Worm (Caenorhabditis elegans) whole organism, young adult: ENCODE results near the gene T03E6.8.

Experiments
- B0035.1 ChIP-seq: sonication (generic microtip); optimal IDR thresholded peaks from 2 replicates; lab custom pipeline; 2016; ENCODE audit warnings: missing genetic modification characterization, mild to moderate bottlenecking, missing compliant biosample characterization, missing genotype, missing genetic modification reagents
- B0261.1 ChIP-seq: sonication (generic microtip); optimal IDR thresholded peaks from 2 replicates; lab custom pipeline; 2016; ENCODE audit warnings: mild to moderate bottlenecking, missing genetic modification characterization, moderate library complexity, missing compliant biosample characterization
- B0336.3 ChIP-seq: fragments of 200-800 bp; sonication (Bioruptor generic); IDR thresholded peaks from 2 replicates; pipeline ENCODE4 v1.3.6; 2022; ENCODE audit warnings: missing genetic modification characterization, missing compliant biosample characterization
- F23B12.7 ChIP-seq: sonication (generic microtip); optimal IDR thresholded peaks from 2 replicates; lab custom pipeline; 2017; ENCODE audit warnings: missing genetic modification characterization, mild to moderate bottlenecking, missing compliant biosample characterization, antibody characterized with exemption, moderate library complexity; ENCODE audit not compliant: insufficient read depth
- F33H1.4 ChIP-seq: fragments of 200-800 bp; sonication (Bioruptor generic); IDR thresholded peaks from 2 replicates; pipeline ENCODE4 v1.3.6; 2022; ENCODE audit warnings: missing genetic modification reagents, missing genetic modification characterization, missing compliant biosample characterization
- T26A5.8 ChIP-seq: sonication (generic microtip); optimal IDR thresholded peaks from 2 replicates; lab custom pipeline; 2016; ENCODE audit warnings: missing genetic modification characterization, missing compliant biosample characterization
- Y53F4B.3 ChIP-seq: fragments of 200-800 bp; sonication (Bioruptor generic); IDR thresholded peaks from 2 replicates; pipeline ENCODE4 v1.3.6; 2022; ENCODE audit warnings: missing genetic modification reagents, missing genetic modification characterization, missing compliant biosample characterization
- Y95B8A.8 ChIP-seq: fragments of 200-800 bp; sonication (Bioruptor generic); IDR thresholded peaks from 2 replicates; pipeline ENCODE4 v1.3.6; 2022; ENCODE audit warnings: missing genetic modification reagents, missing genetic modification characterization, missing compliant biosample characterization
- ZK185.1 ChIP-seq: sonication (generic microtip); optimal IDR thresholded peaks from 2 replicates; lab custom pipeline; 2016; ENCODE audit warnings: mild to moderate bottlenecking, missing genetic modification characterization, missing compliant biosample characterization; ENCODE audit not compliant: poor library complexity, severe bottlenecking
- akir-1 ChIP-seq: fragments of 200-800 bp; sonication (Bioruptor generic); optimal IDR thresholded peaks from 2 replicates; lab custom pipeline; 2018; ENCODE audit warnings: mild to moderate bottlenecking, missing genetic modification characterization, moderate library complexity, missing compliant biosample characterization
- ama-1 ChIP-seq, 3 experiments: fragments of 150-350 bp in 1 of 3; sonication (generic microtip) in 2 of 3; optimal IDR thresholded peaks; 2 replicates each; lab custom pipeline; 2014 to 2018; ENCODE audit warnings: missing biosample characterization in 2 of 3, missing genetic modification characterization in 2 of 3, missing genetic modification reagents in 2 of 3
- aptf-3 ChIP-seq: fragments of 200-800 bp; sonication (Bioruptor generic); IDR thresholded peaks from 2 replicates; pipeline ENCODE4 v1.3.6; 2022; ENCODE audit warnings: missing genetic modification characterization, missing compliant biosample characterization
- athp-1 ChIP-seq: sonication (generic microtip); optimal IDR thresholded peaks from 2 replicates; lab custom pipeline; 2017; ENCODE audit warnings: mild to moderate bottlenecking, missing genetic modification characterization, missing compliant biosample characterization
- attf-5 ChIP-seq: fragments of 200-800 bp; sonication (Bioruptor generic); optimal IDR thresholded peaks from 2 replicates; lab custom pipeline; 2018; ENCODE audit warnings: mild to moderate bottlenecking, missing genetic modification characterization, missing compliant biosample characterization
- bed-1 ChIP-seq: fragments of 200-800 bp; sonication (Bioruptor generic); IDR thresholded peaks from 2 replicates; pipeline ENCODE4 v1.3.6; 2022; ENCODE audit warnings: missing genetic modification reagents, missing genetic modification characterization, missing compliant biosample characterization
- bed-2 ChIP-seq: fragments of 200-800 bp; sonication (Bioruptor generic); IDR thresholded peaks from 2 replicates; pipeline ENCODE4 v1.3.6; 2022; ENCODE audit warnings: missing genetic modification reagents, missing genetic modification characterization, missing compliant biosample characterization
- egl-18 ChIP-seq: fragments of 200-800 bp; sonication (Bioruptor generic); IDR thresholded peaks from 2 replicates; pipeline ENCODE4 v1.3.6; 2022; ENCODE audit warnings: missing genetic modification reagents, missing genetic modification characterization, missing compliant biosample characterization
- egl-44 ChIP-seq: fragments of 200-800 bp; sonication (Bioruptor generic); IDR thresholded peaks from 2 replicates; pipeline ENCODE4 v1.3.6; 2022; ENCODE audit warnings: missing genetic modification reagents, missing genetic modification characterization, missing compliant biosample characterization
- ets-4 ChIP-seq: fragments of 200-800 bp; sonication (Bioruptor generic); optimal IDR thresholded peaks from 2 replicates; lab custom pipeline; 2018; ENCODE audit warnings: mild to moderate bottlenecking, missing genetic modification characterization, missing compliant biosample characterization
- gei-17 ChIP-seq: fragments of 200-800 bp; sonication (Bioruptor generic); optimal IDR thresholded peaks from 2 replicates; lab custom pipeline; 2018; ENCODE audit warnings: mild to moderate bottlenecking, missing genetic modification characterization, missing compliant biosample characterization
- hmg-1.2 ChIP-seq: fragments of 200-800 bp; sonication (Bioruptor generic); IDR thresholded peaks from 2 replicates; pipeline ENCODE4 v1.3.6; 2022; ENCODE audit warnings: missing genetic modification reagents, missing genetic modification characterization, missing compliant biosample characterization
- hsf-1 ChIP-seq: fragments of 200-800 bp; sonication (Bioruptor generic); IDR thresholded peaks from 2 replicates; pipeline ENCODE4 v1.3.6; 2022; ENCODE audit warnings: missing genetic modification reagents, missing genetic modification characterization, missing compliant biosample characterization
- madf-3 ChIP-seq: fragments of 200-800 bp; sonication (Bioruptor generic); IDR thresholded peaks from 2 replicates; pipeline ENCODE4 v1.3.6; 2022; ENCODE audit warnings: missing genetic modification reagents, missing genetic modification characterization, missing compliant biosample characterization
- mes-4 ChIP-seq: sonication (generic microtip); optimal IDR thresholded peaks from 2 replicates; lab custom pipeline; 2016; ENCODE audit warnings: missing genotype, missing genetic modification characterization, missing compliant biosample characterization
- nfyb-1 ChIP-seq: fragments of 200-800 bp; sonication (Bioruptor generic); IDR thresholded peaks from 2 replicates; pipeline ENCODE4 v1.3.6; 2022; ENCODE audit warnings: missing genetic modification reagents, missing genetic modification characterization, missing compliant biosample characterization
- nhr-179 ChIP-seq: sonication (generic microtip); optimal IDR thresholded peaks from 2 replicates; lab custom pipeline; 2016; ENCODE audit warnings: mild to moderate bottlenecking, missing genetic modification characterization, missing compliant biosample characterization
- pha-4 ChIP-seq: fragments of 150-350 bp; sonication (generic microtip); optimal IDR thresholded peaks from 2 replicates; lab custom pipeline; 2014; ENCODE audit warnings: missing biosample characterization, missing genetic modification reagents, missing genetic modification characterization
- rcor-1 ChIP-seq: fragments of 200-800 bp; sonication (Bioruptor generic); IDR thresholded peaks from 2 replicates; pipeline ENCODE4 v1.3.6; 2022; ENCODE audit warnings: missing genetic modification reagents, missing genetic modification characterization, missing compliant biosample characterization
- rpc-1 ChIP-seq, 2 experiments: fragments of 150-350 bp in 1 of 2; sonication (generic microtip) in 1 of 2; optimal IDR thresholded peaks; 2 replicates each; lab custom pipeline; 2014 to 2018; ENCODE audit warnings: missing biosample characterization in 1 of 2, missing genetic modification characterization in 1 of 2, missing genetic modification reagents in 1 of 2, missing genotype in 1 of 2
- sea-2 ChIP-seq: fragments of 200-800 bp; sonication (Bioruptor generic); IDR thresholded peaks from 2 replicates; pipeline ENCODE4 v1.3.6; 2022; ENCODE audit warnings: missing genetic modification characterization, missing compliant biosample characterization
- snpc-3.4 ChIP-seq: sonication (generic microtip); optimal IDR thresholded peaks from 2 replicates; lab custom pipeline; 2017; ENCODE audit warnings: missing genetic modification characterization, mild to moderate bottlenecking, missing compliant biosample characterization, antibody characterized with exemption, moderate library complexity, missing genotype, missing genetic modification reagents
- snpc-4 ChIP-seq, 5 experiments: fragments of 150-350 bp in 1 of 5; sonication (generic microtip) in 4 of 5; optimal IDR thresholded peaks; 2 replicates each; lab custom pipeline; 2014 to 2018; ENCODE audit warnings: missing genetic modification characterization in 5 of 5, missing biosample characterization in 3 of 5, antibody characterized with exemption in 2 of 5, mild to moderate bottlenecking in 2 of 5, missing compliant biosample characterization in 2 of 5, missing genotype in 2 of 5, moderate library complexity in 2 of 5, missing genetic modification reagents in 1 of 5
- tbp1 ChIP-seq: fragments of 200-800 bp; sonication (Bioruptor generic); optimal IDR thresholded peaks from 2 replicates; lab custom pipeline; 2018; ENCODE audit warnings: mild to moderate bottlenecking, missing genetic modification characterization, missing compliant biosample characterization
- unc-130 ChIP-seq: sonication (generic microtip); optimal IDR thresholded peaks from 2 replicates; lab custom pipeline; 2016; ENCODE audit warnings: missing genetic modification reagents, missing genetic modification characterization, missing compliant biosample characterization
- unc-62 ChIP-seq: fragments of 150-350 bp; optimal IDR thresholded peaks from 2 replicates; lab custom pipeline; 2014; ENCODE audit warnings: missing biosample characterization, missing genetic modification reagents, missing genetic modification characterization
- xnd-1 ChIP-seq: sonication (generic microtip); optimal IDR thresholded peaks from 2 replicates; lab custom pipeline; 2016; ENCODE audit warnings: missing genotype, missing genetic modification reagents, missing genetic modification characterization, missing compliant biosample characterization
- zim-3 ChIP-seq: sonication (generic microtip); optimal IDR thresholded peaks from 2 replicates; lab custom pipeline; 2017; ENCODE audit warnings: mild to moderate bottlenecking, missing genetic modification characterization, moderate library complexity, missing compliant biosample characterization
- ztf-3 ChIP-seq: fragments of 200-800 bp; sonication (Bioruptor generic); optimal IDR thresholded peaks from 2 replicates; lab custom pipeline; 2018; ENCODE audit warnings: mild to moderate bottlenecking, missing genetic modification characterization, missing compliant biosample characterization

T03E6.8 gene

ce11 chrV:16589488-16589887 lies 13.5 kb downstream of the T03E6.8 start:
- TF ChIP-seq ZK185.1 (no peak), snpc-4 (GFP tag; optimal IDR thresholded peaks at IDR 0.05; lab: Kevin White, UChicago) (no peak), snpc-4 (tag; optimal IDR thresholded peaks at IDR 0.05; lab: Kevin White, UChicago) (peak in 2 of 4 experiments; percentile 31 to 58)

ce11 chrV:16588428-16588827 lies 14.6 kb downstream of the T03E6.8 start, which contains the start of gene srw-73:
TSS of gene srw-73 (minus strand) at chrV:16588528.
- TF ChIP-seq unc-130 (GFP tag; lab: Kevin White, UChicago), result no peak
- TF ChIP-seq attf-5 (GFP tag; lab: Kevin White, UChicago), result no peak
- TF ChIP-seq pha-4 (tag; lab: Kevin White, UChicago), result no peak
- TF ChIP-seq sea-2 (GFP tag; lab: Robert Waterston, UW), result no peak
- TF ChIP-seq snpc-4 (GFP tag; optimal IDR thresholded peaks at IDR 0.05; lab: Kevin White, UChicago), result no peak
- TF ChIP-seq snpc-4 (tag; optimal IDR thresholded peaks at IDR 0.05; lab: Kevin White, UChicago), result no peak
- TF ChIP-seq tbp1 (GFP tag; lab: Kevin White, UChicago), result no peak
- TF ChIP-seq F33H1.4 (GFP tag; lab: Robert Waterston, UW), result no peak
- TF ChIP-seq zim-3, result no peak
- no peak for TF ChIP-seq snpc-3.4 (tag; lab: Kevin White, UChicago)
- TF ChIP-seq F23B12.7 (tag; lab: Kevin White, UChicago), result no peak
- no peak for TF ChIP-seq hsf-1 (GFP tag; lab: Robert Waterston, UW)

ce11 chrV:16582973-16583372 lies 20.0 kb downstream of the T03E6.8 start, which contains the start of gene str-150:
TSS of gene str-150 (plus strand) at chrV:16583273.
- TF ChIP-seq xnd-1 (no peak), Y53F4B.3 (GFP tag; lab: Robert Waterston, UW) (no peak), nfyb-1 (GFP tag; lab: Robert Waterston, UW) (no peak), egl-18 (GFP tag; lab: Robert Waterston, UW) (no peak), athp-1 (no peak), ets-4 (GFP tag; lab: Kevin White, UChicago) (no peak), rcor-1 (GFP tag; lab: Robert Waterston, UW) (no peak), zim-3 (no peak), T26A5.8 (no peak), nhr-179 (tag; lab: Kevin White, UChicago) (no peak), B0261.1 (tag; lab: Kevin White, UChicago) (no peak), hmg-1.2 (no peak), B0336.3 (no peak), rpc-1 (optimal IDR thresholded peaks at IDR 0.05; lab: Kevin White, UChicago) (no peak), rpc-1 (tag; optimal IDR thresholded peaks at IDR 0.05; lab: Kevin White, UChicago) (no peak), B0035.1 (no peak), bed-1 (GFP tag; lab: Robert Waterston, UW) (no peak)
- TF ChIP-seq, all 124 proteins: peak for 0

ce11 chrV:16581061-16581460 lies 21.9 kb downstream of the T03E6.8 start:
- TF ChIP-seq madf-3 (no peak), bed-2 (GFP tag; lab: Robert Waterston, UW) (no peak), snpc-4 (GFP tag; optimal IDR thresholded peaks at IDR 0.05; lab: Kevin White, UChicago) (no peak), snpc-4 (tag; optimal IDR thresholded peaks at IDR 0.05; lab: Kevin White, UChicago) (no peak), egl-44 (GFP tag; lab: Robert Waterston, UW) (no peak), unc-62 (GFP tag; lab: Kevin White, UChicago) (no peak), Y95B8A.8 (GFP tag; lab: Robert Waterston, UW) (no peak), gei-17 (GFP tag; lab: Kevin White, UChicago) (no peak), ztf-3 (no peak), bed-1 (GFP tag; lab: Robert Waterston, UW) (no peak), nhr-179 (tag; lab: Kevin White, UChicago) (no peak), aptf-3 (GFP tag; lab: Robert Waterston, UW) (no peak), akir-1 (GFP tag; lab: Kevin White, UChicago) (no peak), ama-1 (optimal IDR thresholded peaks at IDR 0.05; lab: Kevin White, UChicago) (no peak), ama-1 (GFP tag; optimal IDR thresholded peaks at IDR 0.05; lab: Kevin White, UChicago) (no peak), mes-4 (tag; lab: Kevin White, UChicago) (no peak)
